Worm (Caenorhabditis elegans): ENCODE results near the gene K04B12.2.

The K04B12.2 gene

ce11 chrII:14399595-14399994 is 38.2 kb downstream of the K04B12.2 start (continued):
- TF ChIP-seq F44E2.7 (GFP tag; IDR thresholded peaks at IDR 0.05) = no peak
- TF ChIP-seq duxl-1 (tag; optimal IDR thresholded peaks at IDR 0.05; ENCODE audit: poor library complexity) = no peak
- no peak for TF ChIP-seq dmd-9 (GFP tag; IDR thresholded peaks at IDR 0.05)
- peak; percentile 63 for TF ChIP-seq dmd-6 (GFP tag; IDR thresholded peaks at IDR 0.05)
- no peak for TF ChIP-seq T20F7.1 (GFP tag; optimal IDR thresholded peaks at IDR 0.05)
- peak; percentile 77 for TF ChIP-seq hmg-1.1 (GFP tag; IDR thresholded peaks at IDR 0.05)
- no peak for TF ChIP-seq lim-7 (GFP tag; IDR thresholded peaks at IDR 0.05)
- TF ChIP-seq unc-130 (GFP tag; optimal IDR thresholded peaks at IDR 0.05) = no peak
- no peak for TF ChIP-seq nhr-76 (tag; optimal IDR thresholded peaks at IDR 0.05)
- no peak for TF ChIP-seq unc-39 (tag; optimal IDR thresholded peaks at IDR 0.05)
- TF ChIP-seq hlh-30 (tag; optimal IDR thresholded peaks at IDR 0.05; ENCODE audit: insufficient read depth) = peak; percentile 99
- TF ChIP-seq sdz-12 (GFP tag; optimal IDR thresholded peaks at IDR 0.05) = no peak
- no peak for TF ChIP-seq D1046.2 (GFP tag; IDR thresholded peaks at IDR 0.05)
- TF ChIP-seq jun-1 (tag; optimal IDR thresholded peaks at IDR 0.05) = peak; percentile 52
- no peak for TF ChIP-seq lin-39 (tag; optimal IDR thresholded peaks at IDR 0.05)
- no peak for TF ChIP-seq tag-97 (GFP tag; IDR thresholded peaks at IDR 0.05)
- TF ChIP-seq F10B5.3 (tag; optimal IDR thresholded peaks at IDR 0.05) = no peak
- TF ChIP-seq gei-8 (GFP tag; optimal IDR thresholded peaks at IDR 0.05) = no peak
- TF ChIP-seq nhr-111 (GFP tag; optimal IDR thresholded peaks at IDR 0.05) = no peak

DNA sequence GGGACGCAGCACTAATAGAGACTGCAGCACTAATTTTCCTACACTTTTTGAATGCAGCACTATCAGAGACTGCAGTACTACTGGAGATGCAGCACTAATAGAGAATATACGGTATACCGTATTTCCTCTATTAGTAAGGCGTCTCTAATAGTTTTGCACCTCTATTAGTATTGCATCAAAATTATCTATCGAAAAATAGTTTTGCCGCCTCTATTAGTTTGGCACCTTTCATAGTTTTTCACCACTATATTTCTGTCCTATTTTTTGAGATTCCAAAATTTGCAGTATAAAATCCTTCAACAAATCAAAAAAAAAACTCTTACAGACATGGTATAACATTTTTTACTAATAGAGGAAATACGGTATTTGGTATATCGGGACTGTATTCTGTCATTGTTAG is 44.0 kb downstream of the K04B12.2 start:
- TF ChIP-seq aha-1 (tag) (peak; percentile 94), Y75B8A.6 (GFP tag; IDR thresholded peaks at IDR 0.05) (no peak)

- TF ChIP-seq attf-4 (tag; optimal IDR thresholded peaks at IDR 0.05) (no peak), daf-8 (GFP tag; IDR thresholded peaks at IDR 0.05) (no peak), ceh-32 (tag; optimal IDR thresholded peaks at IDR 0.05; ENCODE audit: poor library complexity) (no peak), hlh-11 (tag; optimal IDR thresholded peaks at IDR 0.05) (no peak), skn-1 (tag; optimal IDR thresholded peaks at IDR 0.05) (no peak), nhr-25 (tag; optimal IDR thresholded peaks at IDR 0.05; ENCODE audit: borderline replicate concordance, insufficient read depth) (no peak), arid-1 (GFP tag; conservative IDR thresholded peaks at IDR 0.05) (no peak), dve-1 (tag; optimal IDR thresholded peaks at IDR 0.05; ENCODE audit: insufficient read depth) (peak; percentile 29), hif-1 (tag; optimal IDR thresholded peaks at IDR 0.05) (peak in 1 of 2 experiments; percentile 41), lin-39 (tag; optimal IDR thresholded peaks at IDR 0.05) (no peak), saeg-2 (GFP tag; IDR thresholded peaks at IDR 0.05) (no peak), T26A8.4 (GFP tag; IDR thresholded peaks at IDR 0.05) (no peak), nhr-102 (tag; optimal IDR thresholded peaks at IDR 0.05) (no peak), F37D6.2 (tag; optimal IDR thresholded peaks at IDR 0.05) (no peak), set-16 (GFP tag; IDR thresholded peaks at IDR 0.05) (no peak), ama-1 (optimal IDR thresholded peaks at IDR 0.05) (no peak), nhr-41 (GFP tag; IDR thresholded peaks at IDR 0.05) (no peak), lin-13 (GFP tag; optimal IDR thresholded peaks at IDR 0.05) (no peak), aly-2 (tag; optimal IDR thresholded peaks at IDR 0.05) (no peak), snpc-1.2 (GFP tag; IDR thresholded peaks at IDR 0.05) (no peak), nhr-111 (GFP tag; optimal IDR thresholded peaks at IDR 0.05) (no peak), daf-19 (GFP tag; conservative IDR thresholded peaks at IDR 0.05) (no peak), R02D3.7 (tag; optimal IDR thresholded peaks at IDR 0.05) (no peak), dmd-9 (GFP tag; IDR thresholded peaks at IDR 0.05) (no peak), ces-1 (GFP tag; optimal IDR thresholded peaks at IDR 0.05) (no peak), Y5F2A.4 (GFP tag; optimal IDR thresholded peaks at IDR 0.05) (no peak), T20F7.1 (GFP tag; optimal IDR thresholded peaks at IDR 0.05) (no peak), gei-8 (GFP tag; optimal IDR thresholded peaks at IDR 0.05) (no peak), mes-2 (tag; optimal IDR thresholded peaks at IDR 0.05; ENCODE audit: poor library complexity, severe bottlenecking) (peak; percentile 95), lin-38 (GFP tag; IDR thresholded peaks at IDR 0.05) (peak; percentile 72), unc-39 (tag; optimal IDR thresholded peaks at IDR 0.05) (no peak), ztf-11 (tag; optimal IDR thresholded peaks at IDR 0.05) (no peak)
Measured at ce11 chrII:14390036-14390763, 47.6 kb downstream of the K04B12.2 start, which contains the start of the genes kbp-3 and nurf-1. TSS of gene kbp-3 (minus strand) at chrII:14390078. TSS of gene nurf-1 (plus strand) at chrII:14390713.
